Fruit fly (Drosophila melanogaster) whole organism, embryonic: ENCODE data around the gene CG42512.

Experiments
- Awh ChIP-seq: fragments of 200-800 bp; sonication (Bioruptor generic); IDR thresholded peaks from 2 replicates; pipeline ENCODE4, ENCODE4 v1.3.6; 2022; ENCODE audit warnings: missing biosample characterization, missing genetic modification characterization
- Bgb ChIP-seq: fragments of 200-800 bp; sonication (Bioruptor generic); IDR thresholded peaks from 2 replicates; pipeline ENCODE4 v1.3.6; 2022; ENCODE audit warnings: missing biosample characterization, missing genetic modification characterization; ENCODE audit not compliant: partially characterized antibody
- CG1024 ChIP-seq: fragments of 200-800 bp; sonication (Bioruptor generic); IDR thresholded peaks from 2 replicates; pipeline ENCODE4 v1.3.6; 2022; ENCODE audit warnings: missing biosample characterization, missing genetic modification characterization
- CG10979 ChIP-seq: fragments of 200-800 bp; sonication (Bioruptor generic); optimal IDR thresholded peaks from 2 replicates; lab custom pipeline; 2018; ENCODE audit warnings: missing biosample characterization, mild to moderate bottlenecking, missing genetic modification characterization, moderate library complexity
- CG12236 ChIP-seq: fragments of 200-800 bp; sonication (Bioruptor generic); optimal IDR thresholded peaks from 2 replicates; lab custom pipeline; 2016; ENCODE audit warnings: missing biosample characterization, missing genetic modification characterization
- CG14667 ChIP-seq: fragments of 200-800 bp; sonication (Bioruptor generic); IDR thresholded peaks from 2 replicates; pipeline ENCODE4 v1.3.6; 2022; ENCODE audit warnings: missing biosample characterization, missing genetic modification characterization
- CG14710 ChIP-seq: fragments of 200-800 bp; sonication (Bioruptor generic); optimal IDR thresholded peaks from 3 replicates; lab custom pipeline; 2019; ENCODE audit warnings: missing biosample characterization, mild to moderate bottlenecking, missing genetic modification characterization, moderate library complexity
- CG14860 ChIP-seq: fragments of 200-800 bp; sonication (Bioruptor generic); IDR thresholded peaks from 3 replicates; pipeline ENCODE4 v1.3.6; 2022; ENCODE audit warnings: missing biosample characterization, missing genetic modification characterization; ENCODE audit not compliant: partially characterized antibody
- CG14965 ChIP-seq: fragments of 200-800 bp; sonication (Bioruptor generic); optimal IDR thresholded peaks from 2 replicates; lab custom pipeline; 2016; ENCODE audit warnings: missing biosample characterization, missing genetic modification characterization, borderline replicate concordance
- CG15269 ChIP-seq: fragments of 200-800 bp; sonication (Bioruptor generic); optimal IDR thresholded peaks from 2 replicates; lab custom pipeline; 2018; ENCODE audit warnings: missing biosample characterization, mild to moderate bottlenecking, missing genetic modification characterization, moderate library complexity
- CG1602 ChIP-seq: fragments of 200-800 bp; sonication (Bioruptor generic); optimal IDR thresholded peaks from 3 replicates; lab custom pipeline; 2016; ENCODE audit warnings: missing biosample characterization, missing genetic modification characterization
- CG17568 ChIP-seq: fragments of 200-800 bp; sonication (Bioruptor generic); optimal IDR thresholded peaks from 2 replicates; lab custom pipeline; 2018; ENCODE audit warnings: missing biosample characterization, mild to moderate bottlenecking, missing genetic modification characterization, moderate library complexity
- CG17829 ChIP-seq: fragments of 200-800 bp; optimal IDR thresholded peaks from 2 replicates; lab custom pipeline; 2019; ENCODE audit warnings: missing biosample characterization, mild to moderate bottlenecking, missing genetic modification characterization, moderate library complexity
- CG2889 ChIP-seq: fragments of 200-800 bp; sonication (Bioruptor generic); IDR thresholded peaks from 3 replicates; pipeline ENCODE4 v1.3.6; 2022; ENCODE audit warnings: missing biosample characterization, missing genetic modification characterization
- CG32772 ChIP-seq: fragments of 200-800 bp; sonication (Bioruptor generic); IDR thresholded peaks from 2 replicates; pipeline ENCODE4 v1.3.6; 2022; ENCODE audit warnings: missing biosample characterization, missing genetic modification characterization
- CG34224 ChIP-seq: fragments of 200-800 bp; sonication (Bioruptor generic); IDR thresholded peaks from 3 replicates; pipeline ENCODE4 v1.3.6; 2022; ENCODE audit warnings: missing biosample characterization, missing genetic modification characterization; ENCODE audit not compliant: partially characterized antibody
- CG3838 ChIP-seq: fragments of 200-800 bp; sonication (Bioruptor generic); optimal IDR thresholded peaks from 3 replicates; lab custom pipeline; 2016; ENCODE audit warnings: missing biosample characterization, missing genetic modification characterization
- CG6254 ChIP-seq: fragments of 200-800 bp; sonication (Bioruptor generic); optimal IDR thresholded peaks from 3 replicates; lab custom pipeline; 2017; ENCODE audit warnings: mild to moderate bottlenecking, missing biosample characterization, missing genetic modification reagents, missing genetic modification characterization
- CG6272 ChIP-seq: fragments of 200-800 bp; sonication (Bioruptor generic); IDR thresholded peaks from 2 replicates; pipeline ENCODE4 v1.3.6; 2022; ENCODE audit warnings: missing biosample characterization, missing genetic modification characterization
- CG6654 ChIP-seq: fragments of 200-800 bp; sonication (Bioruptor generic); optimal IDR thresholded peaks from 2 replicates; lab custom pipeline; 2017; ENCODE audit warnings: missing biosample characterization, mild to moderate bottlenecking, missing genetic modification characterization
- CG8765 ChIP-seq: fragments of 200-800 bp; sonication (Bioruptor generic); IDR thresholded peaks from 2 replicates; pipeline ENCODE4 v1.3.6; 2022; ENCODE audit warnings: missing biosample characterization, missing genetic modification characterization
- CkIIα-i1 ChIP-seq: fragments of 200-800 bp; sonication (Bioruptor generic); IDR thresholded peaks from 2 replicates; pipeline ENCODE4 v1.3.6; 2022; ENCODE audit warnings: missing biosample characterization, missing genetic modification characterization
- CrebB ChIP-seq: fragments of 200-800 bp; sonication (Bioruptor generic); optimal IDR thresholded peaks from 3 replicates; lab custom pipeline; 2018; ENCODE audit warnings: missing biosample characterization, mild to moderate bottlenecking, missing genetic modification characterization
- Doc2 ChIP-seq: fragments of 200-800 bp; sonication (Bioruptor generic); IDR thresholded peaks from 2 replicates; pipeline ENCODE4 v1.3.6; 2022; ENCODE audit warnings: missing biosample characterization, missing genetic modification characterization
- Doc3 ChIP-seq: fragments of 200-800 bp; sonication (Bioruptor generic); IDR thresholded peaks from 3 replicates; pipeline ENCODE4 v1.3.6; 2022; ENCODE audit warnings: missing biosample characterization, missing genetic modification characterization; ENCODE audit not compliant: partially characterized antibody
- Eip74EF ChIP-seq, 2 experiments: fragments of 200-800 bp in 1 of 2; fragments of >200 bp in 1 of 2; sonication (Bioruptor generic) in 1 of 2; optimal IDR thresholded peaks; 2 replicates each; lab custom pipeline; 2017 to 2019; ENCODE audit warnings: missing biosample characterization in 2 of 2, missing genetic modification characterization in 2 of 2, mild to moderate bottlenecking in 1 of 2, moderate library complexity in 1 of 2
- Myb ChIP-seq: fragments of 200-800 bp; sonication (Bioruptor generic); optimal IDR thresholded peaks from 2 replicates; lab custom pipeline; 2016; ENCODE audit warnings: missing biosample characterization, missing genetic modification characterization
- Xbp1 ChIP-seq: fragments of 200-800 bp; sonication (Bioruptor generic); optimal IDR thresholded peaks from 3 replicates; lab custom pipeline; 2016; ENCODE audit warnings: missing biosample characterization, mild to moderate bottlenecking, missing genetic modification characterization
- ash1 ChIP-seq: fragments of 200-800 bp; sonication (Bioruptor generic); optimal IDR thresholded peaks from 2 replicates; lab custom pipeline; 2018; ENCODE audit warnings: missing biosample characterization, mild to moderate bottlenecking, missing genetic modification characterization
- bigmax ChIP-seq: fragments of 200-800 bp; sonication (Bioruptor generic); optimal IDR thresholded peaks from 2 replicates; lab custom pipeline; 2018; ENCODE audit warnings: missing biosample characterization, mild to moderate bottlenecking, missing genetic modification characterization
- eve ChIP-seq, 2 experiments: fragments of >200 bp; optimal IDR thresholded peaks; 2 replicates each; lab custom pipeline; 2017; ENCODE audit warnings: missing biosample characterization in 2 of 2, missing genetic modification characterization in 2 of 2
- insv ChIP-seq, 2 experiments: fragments of 200-800 bp; sonication (Bioruptor generic); optimal IDR thresholded peaks; 3 replicates each; lab custom pipeline; 2016 to 2018; ENCODE audit warnings: missing biosample characterization in 2 of 2, missing genetic modification characterization in 2 of 2
- jing ChIP-seq: fragments of 200-800 bp; sonication (Bioruptor generic); optimal IDR thresholded peaks from 2 replicates; lab custom pipeline; 2018; ENCODE audit warnings: missing biosample characterization, mild to moderate bottlenecking, missing genetic modification characterization
- lab ChIP-seq: fragments of 200-800 bp; sonication (Bioruptor generic); optimal IDR thresholded peaks from 3 replicates; lab custom pipeline; 2017; ENCODE audit warnings: missing biosample characterization, missing genetic modification characterization, mild to moderate bottlenecking, moderate library complexity, missing genetic modification reagents
- luna ChIP-seq: fragments of 200-800 bp; sonication (Bioruptor generic); optimal IDR thresholded peaks from 2 replicates; lab custom pipeline; 2016; ENCODE audit warnings: missing biosample characterization, missing genetic modification characterization
- mld ChIP-seq: fragments of 200-800 bp; sonication (Bioruptor generic); IDR thresholded peaks from 3 replicates; pipeline ENCODE4 v1.3.6; 2022; ENCODE audit warnings: missing biosample characterization, missing genetic modification characterization; ENCODE audit not compliant: partially characterized antibody
- pum ChIP-seq: fragments of 200-800 bp; sonication (Bioruptor generic); optimal IDR thresholded peaks from 2 replicates; lab custom pipeline; 2016; ENCODE audit warnings: missing biosample characterization, missing genetic modification characterization
- row ChIP-seq: fragments of 200-800 bp; sonication (Bioruptor generic); IDR thresholded peaks from 3 replicates; pipeline ENCODE4 v1.3.6; 2022; ENCODE audit warnings: missing biosample characterization, missing genetic modification characterization
- schlank ChIP-seq: fragments of 200-800 bp; sonication (Bioruptor generic); optimal IDR thresholded peaks from 2 replicates; lab custom pipeline; 2018; ENCODE audit warnings: missing biosample characterization, mild to moderate bottlenecking, missing genetic modification characterization
- sisA ChIP-seq: fragments of 200-800 bp; sonication (Bioruptor generic); IDR thresholded peaks from 2 replicates; pipeline ENCODE4 v1.3.6; 2022; ENCODE audit warnings: missing biosample characterization, missing genetic modification characterization
- sqz ChIP-seq: fragments of 200-800 bp; sonication (Bioruptor generic); optimal IDR thresholded peaks from 3 replicates; lab custom pipeline; 2018; ENCODE audit warnings: missing biosample characterization, mild to moderate bottlenecking, missing genetic modification characterization
- tap ChIP-seq: fragments of 200-800 bp; optimal IDR thresholded peaks from 3 replicates; lab custom pipeline; 2019; ENCODE audit warnings: missing biosample characterization, mild to moderate bottlenecking, missing genetic modification characterization, moderate library complexity
- tgo ChIP-seq: fragments of 200-800 bp; sonication (Bioruptor generic); IDR thresholded peaks from 3 replicates; pipeline ENCODE4 v1.3.6; 2022; ENCODE audit warnings: missing biosample characterization, missing genetic modification characterization
- tna ChIP-seq: fragments of 200-800 bp; sonication (Bioruptor generic); IDR thresholded peaks from 2 replicates; pipeline ENCODE4 v1.3.6; 2022; ENCODE audit warnings: missing biosample characterization, missing genetic modification characterization; ENCODE audit not compliant: partially characterized antibody
- toy ChIP-seq: fragments of 200-800 bp; sonication (Bioruptor generic); IDR thresholded peaks from 2 replicates; pipeline ENCODE4 v1.3.6; 2022; ENCODE audit warnings: missing biosample characterization, missing genetic modification characterization
- ttk ChIP-seq: fragments of 200-800 bp; sonication (Bioruptor generic); IDR thresholded peaks from 2 replicates; pipeline ENCODE4 v2.1.2; 2022; ENCODE audit warnings: missing biosample characterization, missing genetic modification characterization
- unc-4 ChIP-seq: fragments of 200-800 bp; sonication (Bioruptor generic); IDR thresholded peaks from 2 replicates; pipeline ENCODE4 v1.3.6; 2022; ENCODE audit warnings: missing biosample characterization, missing genetic modification characterization; ENCODE audit not compliant: partially characterized antibody
- unpg ChIP-seq: fragments of 200-800 bp; sonication (Bioruptor generic); optimal IDR thresholded peaks from 3 replicates; lab custom pipeline; 2018; ENCODE audit warnings: missing biosample characterization, mild to moderate bottlenecking, missing genetic modification characterization, moderate library complexity

Gene CG42512

dm6 chrX:16640260-16641100, 10.7 kb upstream of the CG42512 start, which contains the start of the genes SNRPG and mthl1 (continued):
- TF ChIP-seq jing (GFP tag; lab: Kevin White, UChicago) (peak; percentile 30), CG14667 (GFP tag; lab: Robert Waterston, UW) (peak; percentile 94), eve (GFP tag; optimal IDR thresholded peaks at IDR 0.05; lab: Kevin White, UChicago) (no peak), CG32772 (peak; percentile 95), CG10979 (tag; lab: Kevin White, UChicago) (peak; percentile 47), pum (GFP tag; lab: Kevin White, UChicago) (peak; percentile 85), row (GFP tag; lab: Robert Waterston, UW) (peak; percentile 95), CG14860 (GFP tag; lab: Robert Waterston, UW) (peak; percentile 47; the same call in 1 of the 3 replicates), CG6272 (GFP tag; lab: Robert Waterston, UW) (peak; percentile 90), lab (GFP tag; lab: Kevin White, UChicago) (peak; percentile 81), bigmax (GFP tag; lab: Kevin White, UChicago) (no peak), CG1024 (GFP tag; lab: Robert Waterston, UW) (peak; percentile 84), CG17829 (tag; lab: Kevin White, UChicago) (peak; percentile 62), Doc2 (GFP tag; lab: Robert Waterston, UW) (peak; percentile 53; the same call in 1 of the 2 replicates), Bgb (GFP tag; lab: Robert Waterston, UW) (peak; percentile 69), unpg (GFP tag; lab: Kevin White, UChicago) (peak; percentile 65), CG17568 (no peak), Xbp1 (GFP tag; lab: Kevin White, UChicago) (peak; percentile 88), CG15269 (tag; lab: Kevin White, UChicago) (peak; percentile 74), toy (GFP tag; lab: Robert Waterston, UW) (peak; percentile 78), sqz (GFP tag; lab: Kevin White, UChicago) (peak; percentile 96), CG3838 (peak; percentile 32), Eip74EF (GFP tag; optimal IDR thresholded peaks at IDR 0.05; lab: Kevin White, UChicago) (peak in 1 of 2 experiments; percentile 45), unc-4 (GFP tag; lab: Robert Waterston, UW) (peak; percentile 64), CG14965 (GFP tag; lab: Kevin White, UChicago) (no peak), insv (GFP tag; optimal IDR thresholded peaks at IDR 0.05; lab: Kevin White, UChicago) (peak in 1 of 2 experiments; percentile 35), Myb (peak; percentile 43), CG8765 (peak; percentile 90), CG6254 (GFP tag; lab: Kevin White, UChicago) (no peak), ttk (peak; percentile 93), CkIIα-i1 (GFP tag; lab: Robert Waterston, UW) (peak; percentile 68; the same call in 1 of the 2 replicates), tgo (GFP tag; lab: Robert Waterston, UW) (peak; percentile 92), Awh (GFP tag; lab: Robert Waterston, UW) (peak; percentile 90), tap (tag; lab: Kevin White, UChicago) (no peak), sisA (GFP tag; lab: Robert Waterston, UW) (peak; percentile 95), CrebB (peak; percentile 47), CG6654 (GFP tag; lab: Kevin White, UChicago) (peak; percentile 24), CG14710 (tag; lab: Kevin White, UChicago) (peak; percentile 100), CG34224 (GFP tag; lab: Robert Waterston, UW) (peak; percentile 65), CG2889 (GFP tag; lab: Robert Waterston, UW) (peak; percentile 92), schlank (tag; lab: Kevin White, UChicago) (no peak), luna (no peak), tna (peak; percentile 46; the same call in 1 of the 2 replicates), mld (GFP tag; lab: Robert Waterston, UW) (no peak), ash1 (GFP tag; lab: Kevin White, UChicago) (no peak), Doc3 (GFP tag; lab: Robert Waterston, UW) (peak; percentile 56), CG1602 (peak; percentile 80), CG12236 (no peak)
